Worm (Caenorhabditis elegans): ENCODE measurements around the gene bigr-1.

ce11 chrII:11188026-11188425, 6.6 kb downstream of the bigr-1 start, which contains the start of gene F37H8.5:
- TF ChIP-seq W03F9.2 (tag; optimal IDR thresholded peaks at IDR 0.05): no peak
- TF ChIP-seq dao-5 (tag; optimal IDR thresholded peaks at IDR 0.05): no peak
